Worm (Caenorhabditis elegans) whole organism, L1 larva: Measurements from ENCODE around the gene nhr-109.
A peak's percentile ranks its signal among the peaks of the same experiment; 100 is the strongest.

Experiments used
- C04F5.9 ChIP-seq: sonication (generic microtip); optimal IDR thresholded peaks from 2 replicates; lab custom pipeline; 2016; ENCODE audit warnings: missing genetic modification characterization, missing compliant biosample characterization
- F16B12.6 ChIP-seq: fragments of 150-350 bp; optimal IDR thresholded peaks from 2 replicates; lab custom pipeline; 2014; ENCODE audit warnings: missing biosample characterization, missing genetic modification characterization
- aly-2 ChIP-seq: fragments of 150-350 bp; optimal IDR thresholded peaks from 2 replicates; lab custom pipeline; 2014; ENCODE audit warnings: missing biosample characterization, missing genetic modification characterization
- ama-1 ChIP-seq: fragments of 150-350 bp; optimal IDR thresholded peaks from 2 replicates; lab custom pipeline; 2014
- blmp-1 ChIP-seq: fragments of 150-350 bp; optimal IDR thresholded peaks from 2 replicates; lab custom pipeline; 2014; ENCODE audit warnings: missing biosample characterization, missing genetic modification characterization
- ces-1 ChIP-seq: fragments of 150-350 bp; optimal IDR thresholded peaks from 2 replicates; lab custom pipeline; 2014; ENCODE audit warnings: missing biosample characterization, missing genetic modification reagents, missing genetic modification characterization
- dsc-1 ChIP-seq: sonication (generic microtip); optimal IDR thresholded peaks from 2 replicates; lab custom pipeline; 2016; ENCODE audit warnings: mild to moderate bottlenecking, missing genetic modification characterization, missing compliant biosample characterization
- efl-1 ChIP-seq, 4 experiments: fragments of 150-350 bp; optimal IDR thresholded peaks in 3 of 4; peaks in 1 of 4; 1 replicate in 1 of 4; 2 replicates in 3 of 4; lab custom pipeline; 2014; ENCODE audit warnings: missing biosample characterization in 2 of 4, missing genetic modification characterization in 2 of 4, missing genetic modification reagents in 2 of 4
- fos-1 ChIP-seq: fragments of 150-350 bp; optimal IDR thresholded peaks from 2 replicates; lab custom pipeline; 2014; ENCODE audit warnings: missing biosample characterization, missing genetic modification characterization
- hlh-17 ChIP-seq: fragments of 200-800 bp; sonication (Bioruptor generic); optimal IDR thresholded peaks from 2 replicates; lab custom pipeline; 2018; ENCODE audit warnings: missing genetic modification characterization, mild to moderate bottlenecking, missing compliant biosample characterization, moderate library complexity, borderline replicate concordance
- irx-1 ChIP-seq: sonication (generic microtip); optimal IDR thresholded peaks from 2 replicates; lab custom pipeline; 2016; ENCODE audit warnings: missing genetic modification characterization, missing compliant biosample characterization
- lin-14 ChIP-seq: fragments of 200-800 bp; sonication (Bioruptor generic); optimal IDR thresholded peaks from 2 replicates; lab custom pipeline; 2018; ENCODE audit warnings: mild to moderate bottlenecking, missing genetic modification characterization, moderate library complexity, missing compliant biosample characterization
- lin-15B ChIP-seq: fragments of 150-350 bp; sonication (generic microtip); optimal IDR thresholded peaks from 3 replicates; lab custom pipeline; 2014; ENCODE audit warnings: missing biosample characterization, missing genetic modification characterization
- mab-9 ChIP-seq: fragments of 200-800 bp; sonication (Bioruptor generic); IDR thresholded peaks from 2 replicates; pipeline ENCODE4 v1.3.6; 2022; ENCODE audit warnings: missing genetic modification reagents, missing genetic modification characterization, missing compliant biosample characterization
- nhr-11 ChIP-seq: fragments of 150-350 bp; optimal IDR thresholded peaks from 2 replicates; lab custom pipeline; 2014; ENCODE audit warnings: missing biosample characterization, missing genetic modification characterization
- nhr-19 ChIP-seq: fragments of 200-800 bp; sonication (Bioruptor generic); conservative IDR thresholded peaks from 2 replicates; pipeline ENCODE4 v1.3.6; 2022; ENCODE audit warnings: missing genetic modification characterization, missing compliant biosample characterization
- nhr-20 ChIP-seq: sonication (generic microtip); optimal IDR thresholded peaks from 2 replicates; lab custom pipeline; 2016; ENCODE audit warnings: mild to moderate bottlenecking, missing genetic modification characterization, missing compliant biosample characterization
- nhr-71 ChIP-seq: sonication (generic microtip); optimal IDR thresholded peaks from 2 replicates; lab custom pipeline; 2016; ENCODE audit warnings: mild to moderate bottlenecking, missing genetic modification characterization, moderate library complexity, missing compliant biosample characterization
- nhr-90 ChIP-seq: sonication (generic microtip); optimal IDR thresholded peaks from 2 replicates; lab custom pipeline; 2016; ENCODE audit warnings: mild to moderate bottlenecking, missing genetic modification characterization, missing compliant biosample characterization; ENCODE audit not compliant: poor library complexity
- pax-3 ChIP-seq: fragments of 200-800 bp; sonication (Bioruptor generic); optimal IDR thresholded peaks from 2 replicates; lab custom pipeline; 2018; ENCODE audit warnings: mild to moderate bottlenecking, missing genetic modification characterization, moderate library complexity, missing compliant biosample characterization
- skn-1 ChIP-seq: fragments of 150-350 bp; optimal IDR thresholded peaks from 2 replicates; lab custom pipeline; 2014; ENCODE audit warnings: missing biosample characterization, missing genetic modification characterization
- sox-4 ChIP-seq: sonication (generic microtip); optimal IDR thresholded peaks from 2 replicates; lab custom pipeline; 2016; ENCODE audit warnings: missing genetic modification characterization, missing compliant biosample characterization
- sup-37 ChIP-seq: fragments of 200-800 bp; sonication (Bioruptor generic); optimal IDR thresholded peaks from 2 replicates; lab custom pipeline; 2018; ENCODE audit warnings: mild to moderate bottlenecking, missing genetic modification characterization, missing compliant biosample characterization
- tlp-1 ChIP-seq: fragments of 150-350 bp; optimal IDR thresholded peaks from 2 replicates; lab custom pipeline; 2014; ENCODE audit warnings: missing biosample characterization, missing genetic modification characterization
- unc-30 ChIP-seq: sonication (generic microtip); optimal IDR thresholded peaks from 2 replicates; lab custom pipeline; 2017; ENCODE audit warnings: missing biosample characterization, missing genetic modification characterization
- vab-15 ChIP-seq: sonication (generic microtip); optimal IDR thresholded peaks from 2 replicates; lab custom pipeline; 2017; ENCODE audit warnings: missing genotype, mild to moderate bottlenecking, missing genetic modification characterization, missing compliant biosample characterization
- zip-4 ChIP-seq: fragments of 200-800 bp; sonication (Bioruptor generic); optimal IDR thresholded peaks from 2 replicates; lab custom pipeline; 2018; ENCODE audit warnings: mild to moderate bottlenecking, missing genetic modification characterization, moderate library complexity, missing compliant biosample characterization

The nhr-109 gene

ce11 chrII:4468897-4469459 lies 35.8 kb downstream of the nhr-109 start:
- TF ChIP-seq nhr-20 (peak; percentile 1), aly-2 (tag; lab: Kevin White, UChicago) (no peak), lin-15B (tag; lab: Kevin White, UChicago) (no peak)
- TF ChIP-seq, all 84 proteins: peak for 1

- TF ChIP-seq pax-3 (tag; lab: Kevin White, UChicago), result no peak
- TF ChIP-seq efl-1 (optimal IDR thresholded peaks at IDR 0.05; lab: Kevin White, UChicago), result peak in 1 of 2 experiments; percentile 17
- no peak for TF ChIP-seq efl-1 (GFP tag; optimal IDR thresholded peaks at IDR 0.05 in 1 of 2; lab: Kevin White, UChicago)
- no peak for TF ChIP-seq skn-1 (tag; lab: Kevin White, UChicago)
- TF ChIP-seq irx-1, result no peak
- TF ChIP-seq blmp-1, result no peak
- TF ChIP-seq vab-15, result no peak
- no peak for TF ChIP-seq fos-1 (tag; lab: Kevin White, UChicago)
- no peak for TF ChIP-seq nhr-11 (tag; lab: Kevin White, UChicago)
- no peak for TF ChIP-seq nhr-90 (tag; lab: Kevin White, UChicago)
Observed at ce11 chrII:4470972-4471645, 37.9 kb downstream of the nhr-109 start, which contains the start of gene W06B4.1. W06B4.1 (plus strand) TSS chrII:4471595.

ce11 chrII:4474005-4474655 lies 41.0 kb downstream of the nhr-109 start:
- no peak for TF ChIP-seq efl-1 (optimal IDR thresholded peaks at IDR 0.05; lab: Kevin White, UChicago)
- peak in 1 of 2 experiments; percentile 59 for TF ChIP-seq efl-1 (GFP tag; optimal IDR thresholded peaks at IDR 0.05 in 1 of 2; lab: Kevin White, UChicago)
- no peak for TF ChIP-seq ces-1

ce11 chrII:4478303-4478702 lies 45.1 kb downstream of the nhr-109 start, which contains the start of gene T05C1.1:
T05C1.1 (plus strand) TSS chrII:4478603.
- TF ChIP-seq C04F5.9 (tag; lab: Kevin White, UChicago), result no peak
- TF ChIP-seq hlh-17 (GFP tag; lab: Kevin White, UChicago), result no peak
- no peak for TF ChIP-seq ama-1 (lab: Kevin White, UChicago)
- no peak for TF ChIP-seq F16B12.6 (tag; lab: Kevin White, UChicago)
- TF ChIP-seq, all 84 proteins: peak for 0

ce11 chrII:4482021-4482420 lies 48.9 kb downstream of the nhr-109 start, which contains the start of gene T05C1.2:
T05C1.2 (minus strand) TSS chrII:4482121.
- TF ChIP-seq zip-4, result no peak
- TF ChIP-seq unc-30 (tag; lab: Kevin White, UChicago), result no peak
- no peak for TF ChIP-seq sox-4 (tag; lab: Kevin White, UChicago)
- no peak for TF ChIP-seq tlp-1 (tag; lab: Kevin White, UChicago)
- no peak for TF ChIP-seq nhr-71 (tag; lab: Kevin White, UChicago)
- no peak for TF ChIP-seq sup-37 (GFP tag; lab: Kevin White, UChicago)
- no peak for TF ChIP-seq lin-14 (GFP tag; lab: Kevin White, UChicago)
- TF ChIP-seq ces-1, result no peak
- TF ChIP-seq mab-9, result no peak
- TF ChIP-seq nhr-19 (GFP tag; lab: Robert Waterston, UW), result no peak
- no peak for TF ChIP-seq dsc-1
